Worm (Caenorhabditis elegans): ENCODE results near the gene srh-17.

The srh-17 gene

ce11 chrV:14686231-14687105 is 25.4 kb downstream of the srh-17 start:
- TF ChIP-seq C34F6.9 (tag; optimal IDR thresholded peaks at IDR 0.05) (no peak), F13H6.1 (tag; optimal IDR thresholded peaks at IDR 0.05) (no peak), R02D3.7 (tag; optimal IDR thresholded peaks at IDR 0.05) (no peak), nhr-129 (tag; optimal IDR thresholded peaks at IDR 0.05) (peak; percentile 32), snpc-4 (tag; optimal IDR thresholded peaks at IDR 0.05) (no peak), ama-1 (optimal IDR thresholded peaks at IDR 0.05) (peak; percentile 90), Y55F3AM.14 (GFP tag; optimal IDR thresholded peaks at IDR 0.05) (no peak), skn-1 (tag; optimal IDR thresholded peaks at IDR 0.05) (peak; percentile 12), gmeb-1 (tag; optimal IDR thresholded peaks at IDR 0.05) (no peak), nhr-77 (tag; optimal IDR thresholded peaks at IDR 0.05) (no peak), lin-13 (GFP tag; optimal IDR thresholded peaks at IDR 0.05) (no peak), lin-11 (tag; optimal IDR thresholded peaks at IDR 0.05) (no peak), blmp-1 (tag; optimal IDR thresholded peaks at IDR 0.05; ENCODE audit: insufficient read depth) (no peak)

ce11 chrV:14687106-14687964 is 26.2 kb downstream of the srh-17 start:
- TF ChIP-seq elt-3 (tag; optimal IDR thresholded peaks at IDR 0.05) (no peak), lin-11 (tag; optimal IDR thresholded peaks at IDR 0.05) (peak; percentile 56), skn-1 (tag; optimal IDR thresholded peaks at IDR 0.05) (peak; percentile 21), ztf-11 (tag; optimal IDR thresholded peaks at IDR 0.05) (no peak), ztf-4 (tag; optimal IDR thresholded peaks at IDR 0.05) (peak; percentile 16), nhr-129 (tag; optimal IDR thresholded peaks at IDR 0.05) (no peak), ama-1 (optimal IDR thresholded peaks at IDR 0.05) (peak; percentile 60)

ce11 chrV:14688097-14688912 is 27.2 kb downstream of the srh-17 start, which contains the start of gene C47E8.11:
TSS of gene C47E8.11 (plus strand) at chrV:14688616.
- TF ChIP-seq ceh-82 (tag; optimal IDR thresholded peaks at IDR 0.05) (no peak), sma-9 (GFP tag; optimal IDR thresholded peaks at IDR 0.05) (peak; percentile 44), sma-9 (tag; optimal IDR thresholded peaks at IDR 0.05) (no peak), elt-3 (tag; optimal IDR thresholded peaks at IDR 0.05) (no peak), unc-55 (GFP tag; optimal IDR thresholded peaks at IDR 0.05) (peak; percentile 6), lin-39 (tag; optimal IDR thresholded peaks at IDR 0.05) (no peak), ztf-4 (tag; optimal IDR thresholded peaks at IDR 0.05) (peak; percentile 92), nhr-10 (tag; optimal IDR thresholded peaks at IDR 0.05) (no peak), alr-1 (tag; optimal IDR thresholded peaks at IDR 0.05) (no peak), nhr-6 (tag; optimal IDR thresholded peaks at IDR 0.05) (no peak), sma-3 (GFP tag; optimal IDR thresholded peaks at IDR 0.05) (peak; percentile 23), aly-2 (tag; optimal IDR thresholded peaks at IDR 0.05) (no peak), crh-2 (tag; optimal IDR thresholded peaks at IDR 0.05) (peak; percentile 76), egl-27 (tag; optimal IDR thresholded peaks at IDR 0.05) (no peak), ztf-11 (tag; optimal IDR thresholded peaks at IDR 0.05) (no peak), C34F6.9 (tag; optimal IDR thresholded peaks at IDR 0.05) (peak; percentile 61), zag-1 (tag; optimal IDR thresholded peaks at IDR 0.05) (no peak), snpc-4 (tag; optimal IDR thresholded peaks at IDR 0.05) (peak; percentile 44), ceh-16 (tag; optimal IDR thresholded peaks at IDR 0.05) (no peak), lin-13 (GFP tag; optimal IDR thresholded peaks at IDR 0.05) (peak; percentile 63), nhr-11 (tag; optimal IDR thresholded peaks at IDR 0.05) (no peak), ztf-1 (GFP tag; conservative IDR thresholded peaks at IDR 0.05) (no peak), nhr-12 (tag; optimal IDR thresholded peaks at IDR 0.05) (peak; percentile 18), R02D3.7 (tag; optimal IDR thresholded peaks at IDR 0.05) (no peak), gmeb-1 (tag; optimal IDR thresholded peaks at IDR 0.05) (peak; percentile 53), lin-11 (tag; optimal IDR thresholded peaks at IDR 0.05) (no peak), ama-1 (optimal IDR thresholded peaks at IDR 0.05) (peak; percentile 98), nhr-77 (tag; optimal IDR thresholded peaks at IDR 0.05) (no peak), mbf-1 (tag; optimal IDR thresholded peaks at IDR 0.05) (no peak), skn-1 (tag; optimal IDR thresholded peaks at IDR 0.05) (peak; percentile 93), nhr-21 (tag; optimal IDR thresholded peaks at IDR 0.05) (no peak), unc-62 (GFP tag; optimal IDR thresholded peaks at IDR 0.05) (no peak), nhr-25 (tag; optimal IDR thresholded peaks at IDR 0.05) (peak; percentile 14), lsy-2 (tag; optimal IDR thresholded peaks at IDR 0.05) (peak; percentile 6 to 76), mdl-1 (tag; optimal IDR thresholded peaks at IDR 0.05) (no peak), nhr-237 (tag; optimal IDR thresholded peaks at IDR 0.05) (no peak), peb-1 (tag; optimal IDR thresholded peaks at IDR 0.05) (no peak), sem-4 (tag; optimal IDR thresholded peaks at IDR 0.05) (peak; percentile 31), F13H6.1 (tag; optimal IDR thresholded peaks at IDR 0.05) (peak; percentile 54), dmd-4 (tag; optimal IDR thresholded peaks at IDR 0.05) (no peak)
